Worm (Caenorhabditis elegans): ENCODE data around the gene pis-1.
"Not testable (repeated sequence)": the region's sequence is repeated elsewhere in the genome, so short reads cannot be mapped to it uniquely, and the experiment has no call there.

pis-1 gene

DNA sequence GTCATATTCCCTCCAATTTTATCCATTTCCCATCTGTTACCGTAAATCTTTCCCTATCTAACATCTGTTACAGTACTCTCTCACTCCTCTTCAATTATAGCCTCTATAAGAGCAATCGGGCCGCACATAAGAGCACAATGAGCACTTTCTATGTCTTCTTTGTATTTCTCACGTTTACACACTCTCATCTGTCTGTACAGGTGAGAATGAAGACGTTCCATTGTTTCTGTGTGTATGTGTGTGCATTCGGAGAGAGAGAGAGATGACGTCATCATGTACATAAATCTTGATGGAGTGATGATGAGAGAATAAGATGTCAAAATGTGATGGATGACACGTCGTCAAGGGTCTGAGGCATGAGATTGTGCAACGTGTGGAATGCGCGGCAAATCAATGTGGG, 25.6 kb downstream of the pis-1 start (continued):
- TF ChIP-seq nhr-11 (tag; optimal IDR thresholded peaks at IDR 0.05) (no peak), ceh-22 (tag; optimal IDR thresholded peaks at IDR 0.05) (no peak), Y22D7AL.16 (tag; optimal IDR thresholded peaks at IDR 0.05) (no peak), ceh-6 (GFP tag; optimal IDR thresholded peaks at IDR 0.05) (no peak), ceh-48 (tag; optimal IDR thresholded peaks at IDR 0.05) (no peak), pha-4 (tag; optimal IDR thresholded peaks at IDR 0.05) (no peak)

DNA sequence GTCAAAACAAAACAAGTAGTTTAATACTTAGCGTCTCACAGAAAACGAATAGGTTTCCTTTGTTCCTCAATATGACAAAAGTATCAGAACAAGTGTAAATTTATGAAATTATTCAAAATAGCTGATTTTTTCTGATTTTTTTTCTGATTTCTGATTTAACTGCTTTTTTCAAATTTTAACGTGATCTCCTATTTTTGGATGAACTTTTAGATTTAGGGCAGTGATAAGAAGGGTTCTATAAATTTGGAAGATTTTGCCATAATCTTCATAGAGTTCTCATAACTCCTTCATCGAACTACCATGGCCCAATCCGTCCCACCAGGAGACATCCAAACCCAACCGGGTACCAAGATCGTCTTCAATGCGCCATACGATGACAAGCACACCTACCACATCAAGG, 26.6 kb downstream of the pis-1 start, which contains the start of gene msp-78:
TSS of gene msp-78 (plus strand) at position 301 of the 400 bp plus-strand sequence.
- TF ChIP-seq madf-2, ceh-34, tbx-2 (tag; optimal IDR thresholded peaks at IDR 0.05): not testable (repeated sequence)

DNA sequence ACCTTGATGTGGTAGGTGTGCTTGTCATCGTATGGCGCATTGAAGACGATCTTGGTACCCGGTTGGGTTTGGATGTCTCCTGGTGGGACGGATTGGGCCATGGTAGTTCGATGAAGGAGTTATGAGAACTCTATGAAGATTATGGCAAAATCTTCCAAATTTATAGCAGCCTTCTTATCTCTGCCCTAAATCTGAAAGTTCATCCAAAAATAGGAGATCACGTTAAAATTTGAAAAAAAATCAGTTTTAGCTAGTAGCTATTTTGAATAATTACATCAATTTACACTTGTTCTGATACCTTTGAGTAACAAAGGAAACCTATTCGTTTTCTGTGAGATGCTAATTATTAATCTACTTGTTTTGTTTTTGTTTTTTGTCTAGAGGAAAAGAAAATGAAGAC, 29.3 kb downstream of the pis-1 start, which contains the start of gene msp-79:
TSS of gene msp-79 (minus strand) at position 101 of the 400 bp plus-strand sequence.
- not testable (repeated sequence) for TF ChIP-seq elt-4 (tag; optimal IDR thresholded peaks at IDR 0.05); ama-1 (optimal IDR thresholded peaks at IDR 0.05); nhr-232 (tag; optimal IDR thresholded peaks at IDR 0.05)

- TF ChIP-seq hlh-8 (tag; optimal IDR thresholded peaks at IDR 0.05) (no peak), hlh-13 (GFP tag; optimal IDR thresholded peaks at IDR 0.05) (no peak), lim-6 (tag; optimal IDR thresholded peaks at IDR 0.05) (no peak), ceh-6 (GFP tag; optimal IDR thresholded peaks at IDR 0.05) (no peak), pax-1 (tag; optimal IDR thresholded peaks at IDR 0.05) (no peak), ref-2 (tag; optimal IDR thresholded peaks at IDR 0.05) (no peak), ceh-9 (tag; optimal IDR thresholded peaks at IDR 0.05) (no peak), pha-4 (tag; optimal IDR thresholded peaks at IDR 0.05) (no peak), hlh-30 (tag; optimal IDR thresholded peaks at IDR 0.05; ENCODE audit: insufficient read depth) (no peak)
Measured at ce11 chrIV:9766250-9766649, 30.1 kb downstream of the pis-1 start, which contains the start of gene ssp-36. TSS of gene ssp-36 (minus strand) at chrIV:9766350.

DNA sequence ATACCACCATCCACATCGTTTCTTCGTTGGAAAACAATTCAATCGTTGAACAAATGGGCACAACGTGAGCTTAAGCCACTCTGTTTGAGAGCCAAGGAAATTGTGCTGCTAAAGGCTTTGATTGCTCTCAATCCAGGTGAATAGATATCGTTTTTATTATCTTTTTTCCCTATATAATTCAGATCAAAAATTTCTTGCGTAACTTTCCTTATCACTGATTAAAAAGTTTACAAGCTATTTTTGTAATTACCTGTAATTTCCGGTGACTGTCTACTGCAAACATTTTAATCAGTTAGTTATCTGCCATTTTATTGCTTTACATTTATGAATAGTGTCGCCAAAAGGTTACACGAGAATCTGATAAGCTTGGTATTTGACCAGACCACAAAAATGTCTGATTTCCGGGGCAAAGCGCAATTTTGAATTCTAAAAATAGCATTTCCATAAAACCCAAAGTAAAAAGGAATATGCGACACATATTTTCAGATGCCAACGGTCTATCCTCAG, 33.7 kb downstream of the pis-1 start:
- TF ChIP-seq odd-2 (tag; optimal IDR thresholded peaks at IDR 0.05) (no peak), K02D7.2 (tag; optimal IDR thresholded peaks at IDR 0.05) (no peak), fax-1 (tag; optimal IDR thresholded peaks at IDR 0.05) (no peak), K09A11.1 (tag; optimal IDR thresholded peaks at IDR 0.05; ENCODE audit: insufficient read depth) (no peak), ets-4 (tag; optimal IDR thresholded peaks at IDR 0.05) (no peak), ref-2 (tag; optimal IDR thresholded peaks at IDR 0.05) (no peak), hlh-6 (tag; optimal IDR thresholded peaks at IDR 0.05) (no peak)

DNA sequence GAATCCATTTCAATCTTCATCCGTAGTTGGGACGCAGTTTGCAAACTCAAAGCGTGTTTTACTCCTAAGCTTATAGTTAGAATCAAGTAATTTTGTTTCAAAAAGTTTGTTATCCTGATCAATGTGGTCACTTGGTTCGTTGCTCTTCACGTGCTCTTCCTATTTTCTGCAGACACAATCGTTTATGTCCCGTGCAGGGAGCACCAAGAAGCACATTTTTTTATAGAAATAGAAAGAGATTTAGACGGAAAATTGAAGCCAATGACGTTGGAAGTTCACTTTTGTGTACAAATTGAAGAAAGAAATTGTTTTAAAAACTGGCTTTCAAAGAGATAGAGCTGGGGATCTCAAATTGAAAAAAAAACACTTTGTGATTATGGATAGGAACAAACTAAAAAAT, 34.6 kb downstream of the pis-1 start:
- TF ChIP-seq fax-1 (tag; optimal IDR thresholded peaks at IDR 0.05): no peak
- TF ChIP-seq zip-5 (tag; optimal IDR thresholded peaks at IDR 0.05): no peak
- TF ChIP-seq dve-1 (tag; optimal IDR thresholded peaks at IDR 0.05): no peak
- no peak for TF ChIP-seq ceh-19 (GFP tag; optimal IDR thresholded peaks at IDR 0.05)
- no peak for TF ChIP-seq che-1 (tag; optimal IDR thresholded peaks at IDR 0.05)
- no peak for TF ChIP-seq T23F11.4 (GFP tag; optimal IDR thresholded peaks at IDR 0.05)
- TF ChIP-seq ceh-48 (tag; optimal IDR thresholded peaks at IDR 0.05): no peak
- no peak for TF ChIP-seq ceh-18 (tag; optimal IDR thresholded peaks at IDR 0.05)
- TF ChIP-seq ceh-9 (tag; optimal IDR thresholded peaks at IDR 0.05): no peak
- no peak for TF ChIP-seq ets-4 (tag; optimal IDR thresholded peaks at IDR 0.05)
- TF ChIP-seq ceh-24 (tag; optimal IDR thresholded peaks at IDR 0.05): no peak
